Fruit fly (Drosophila melanogaster) whole organism, embryonic: ENCODE data around the gene ps.

Source experiments
- Antp ChIP-seq: fragments of 200-800 bp; sonication (Bioruptor generic); optimal IDR thresholded peaks from 3 replicates; lab custom pipeline; 2016; ENCODE audit warnings: missing biosample characterization, missing genetic modification characterization
- Atf6 ChIP-seq: fragments of 200-800 bp; sonication (Bioruptor generic); IDR thresholded peaks from 2 replicates; pipeline ENCODE4 v1.3.6; 2022; ENCODE audit warnings: missing biosample characterization, missing genetic modification characterization
- B-H2 ChIP-seq: fragments of 200-800 bp; sonication (Bioruptor generic); optimal IDR thresholded peaks from 2 replicates; lab custom pipeline; 2018; ENCODE audit warnings: missing biosample characterization, mild to moderate bottlenecking, missing genetic modification characterization
- Blimp-1 ChIP-seq: fragments of 200-800 bp; sonication (Bioruptor generic); optimal IDR thresholded peaks from 3 replicates; lab custom pipeline; 2018; ENCODE audit warnings: missing biosample characterization, missing genetic modification characterization, mild to moderate bottlenecking, moderate library complexity, missing genetic modification reagents
- CG10959 ChIP-seq: fragments of 200-800 bp; sonication (Bioruptor generic); IDR thresholded peaks from 2 replicates; pipeline ENCODE4 v1.3.6; 2022; ENCODE audit warnings: missing biosample characterization, missing genetic modification characterization
- CG10979 ChIP-seq: fragments of 200-800 bp; sonication (Bioruptor generic); optimal IDR thresholded peaks from 2 replicates; lab custom pipeline; 2018; ENCODE audit warnings: missing biosample characterization, mild to moderate bottlenecking, missing genetic modification characterization, moderate library complexity
- CG11456 ChIP-seq: fragments of 200-800 bp; sonication (Bioruptor generic); IDR thresholded peaks from 3 replicates; pipeline ENCODE4 v1.3.6; 2022; ENCODE audit warnings: missing biosample characterization, missing genetic modification characterization
- CG16779 ChIP-seq: fragments of 200-800 bp; sonication (Bioruptor generic); IDR thresholded peaks from 2 replicates; pipeline ENCODE4 v1.3.6; 2022; ENCODE audit warnings: missing biosample characterization, missing genetic modification characterization
- CG17385 ChIP-seq: fragments of 200-800 bp; sonication (Bioruptor generic); optimal IDR thresholded peaks from 3 replicates; lab custom pipeline; 2018; ENCODE audit warnings: missing biosample characterization, mild to moderate bottlenecking, missing genetic modification characterization
- CG1792 ChIP-seq: fragments of 200-800 bp; sonication (Bioruptor generic); optimal IDR thresholded peaks from 2 replicates; lab custom pipeline; 2016; ENCODE audit warnings: missing biosample characterization, missing genetic modification characterization
- CG1832 ChIP-seq: fragments of 200-800 bp; sonication (Bioruptor generic); optimal IDR thresholded peaks from 2 replicates; lab custom pipeline; 2017; ENCODE audit warnings: missing biosample characterization, mild to moderate bottlenecking, missing genetic modification characterization, inconsistent platforms
- CG2129 ChIP-seq: fragments of 200-800 bp; sonication (Bioruptor generic); IDR thresholded peaks from 2 replicates; pipeline ENCODE4 v1.3.6; 2022; ENCODE audit warnings: missing biosample characterization, missing genetic modification characterization; ENCODE audit not compliant: partially characterized antibody
- CG2678 ChIP-seq: fragments of 200-800 bp; sonication (Bioruptor generic); optimal IDR thresholded peaks from 3 replicates; lab custom pipeline; 2019; ENCODE audit warnings: missing biosample characterization, mild to moderate bottlenecking, missing genetic modification characterization, moderate library complexity
- CG31224 ChIP-seq: fragments of 200-800 bp; sonication (Bioruptor generic); IDR thresholded peaks from 2 replicates; pipeline ENCODE4 v1.3.6; 2022; ENCODE audit warnings: missing biosample characterization, missing genetic modification characterization
- CG4282 ChIP-seq: fragments of 200-800 bp; sonication (Bioruptor generic); optimal IDR thresholded peaks from 2 replicates; lab custom pipeline; 2016; ENCODE audit warnings: missing biosample characterization, missing genetic modification characterization
- CG43689 ChIP-seq: fragments of 200-800 bp; sonication (Bioruptor generic); IDR thresholded peaks from 2 replicates; pipeline ENCODE4 v1.3.6; 2022; ENCODE audit warnings: missing biosample characterization, missing genetic modification characterization
- Camta ChIP-seq: fragments of 200-800 bp; sonication (Bioruptor generic); optimal IDR thresholded peaks from 2 replicates; lab custom pipeline; 2016; ENCODE audit warnings: missing biosample characterization, missing genetic modification characterization
- CkIIα-i1 ChIP-seq: fragments of 200-800 bp; sonication (Bioruptor generic); IDR thresholded peaks from 2 replicates; pipeline ENCODE4 v1.3.6; 2022; ENCODE audit warnings: missing biosample characterization, missing genetic modification characterization
- MESR4 ChIP-seq: fragments of 200-800 bp; sonication (Bioruptor generic); optimal IDR thresholded peaks from 2 replicates; lab custom pipeline; 2018; ENCODE audit warnings: missing biosample characterization, mild to moderate bottlenecking, missing genetic modification characterization, moderate library complexity
- NC2β ChIP-seq: fragments of 200-800 bp; sonication (Bioruptor generic); optimal IDR thresholded peaks from 2 replicates; lab custom pipeline; 2016; ENCODE audit warnings: missing biosample characterization, missing genetic modification characterization
- Neu2 ChIP-seq: fragments of 200-800 bp; sonication (Bioruptor generic); optimal IDR thresholded peaks from 3 replicates; lab custom pipeline; 2016; ENCODE audit warnings: missing biosample characterization, missing genetic modification characterization, borderline replicate concordance
- YL-1 ChIP-seq: fragments of 200-800 bp; sonication (Bioruptor generic); optimal IDR thresholded peaks from 3 replicates; lab custom pipeline; 2017; ENCODE audit warnings: missing biosample characterization, mild to moderate bottlenecking, missing genetic modification characterization
- al ChIP-seq: fragments of 200-800 bp; sonication (Bioruptor generic); IDR thresholded peaks from 2 replicates; pipeline ENCODE4 v1.3.6; 2022; ENCODE audit warnings: missing biosample characterization, missing genetic modification characterization
- cas ChIP-seq: fragments of 200-800 bp; sonication (Bioruptor generic); IDR thresholded peaks from 2 replicates; pipeline ENCODE4 v1.3.6; 2022; ENCODE audit warnings: missing biosample characterization, missing genetic modification characterization
- chn ChIP-seq: fragments of 200-800 bp; sonication (Bioruptor generic); optimal IDR thresholded peaks from 2 replicates; lab custom pipeline; 2016; ENCODE audit warnings: missing biosample characterization, missing genetic modification characterization
- cwo ChIP-seq: fragments of 200-800 bp; sonication (Bioruptor generic); optimal IDR thresholded peaks from 3 replicates; lab custom pipeline; 2017; ENCODE audit warnings: missing biosample characterization, missing genetic modification characterization, mild to moderate bottlenecking, moderate library complexity, missing genetic modification reagents
- eve ChIP-seq, 2 experiments: fragments of >200 bp; optimal IDR thresholded peaks; 2 replicates each; lab custom pipeline; 2017; ENCODE audit warnings: missing biosample characterization in 2 of 2, missing genetic modification characterization in 2 of 2
- fd3F ChIP-seq: fragments of 200-800 bp; sonication (Bioruptor generic); optimal IDR thresholded peaks from 2 replicates; lab custom pipeline; 2018; ENCODE audit warnings: missing biosample characterization, mild to moderate bottlenecking, missing genetic modification characterization, moderate library complexity
- gcm ChIP-seq: fragments of 200-800 bp; sonication (Bioruptor generic); optimal IDR thresholded peaks from 2 replicates; lab custom pipeline; 2019; ENCODE audit warnings: missing biosample characterization, mild to moderate bottlenecking, missing genetic modification characterization, moderate library complexity
- gem ChIP-seq: fragments of 200-800 bp; sonication (Bioruptor generic); optimal IDR thresholded peaks from 2 replicates; lab custom pipeline; 2019; ENCODE audit warnings: missing biosample characterization, mild to moderate bottlenecking, missing genetic modification characterization, moderate library complexity
- h ChIP-seq: fragments of >200 bp; optimal IDR thresholded peaks from 2 replicates; lab custom pipeline; 2017
- hkb ChIP-seq, 2 experiments: fragments of 200-800 bp in 1 of 2; fragments of >200 bp in 1 of 2; sonication (Bioruptor generic) in 1 of 2; IDR thresholded peaks in 1 of 2; optimal IDR thresholded peaks in 1 of 2; 2 replicates each; pipeline versions ENCODE4 v1.3.6 to Lab custom; 2017 to 2022; ENCODE audit warnings: missing biosample characterization in 1 of 2, missing genetic modification characterization in 1 of 2
- inv ChIP-seq: fragments of 200-800 bp; sonication (Bioruptor generic); IDR thresholded peaks from 2 replicates; pipeline ENCODE4 v1.3.6; 2022; ENCODE audit warnings: missing biosample characterization, missing genetic modification characterization; ENCODE audit not compliant: partially characterized antibody
- lov ChIP-seq, 2 experiments: fragments of 200-800 bp in 1 of 2; fragments of >200 bp in 1 of 2; sonication (Bioruptor generic) in 1 of 2; IDR thresholded peaks in 1 of 2; optimal IDR thresholded peaks in 1 of 2; 2 replicates in 1 of 2; 3 replicates in 1 of 2; pipeline versions ENCODE4 v1.3.6 to Lab custom; 2017 to 2022; ENCODE audit warnings: missing biosample characterization in 1 of 2, missing genetic modification characterization in 1 of 2
- mirr ChIP-seq: fragments of 200-800 bp; sonication (Bioruptor generic); optimal IDR thresholded peaks from 3 replicates; lab custom pipeline; 2018; ENCODE audit warnings: missing biosample characterization, mild to moderate bottlenecking, missing genetic modification characterization
- nmo ChIP-seq: fragments of 200-800 bp; sonication (Bioruptor generic); optimal IDR thresholded peaks from 2 replicates; lab custom pipeline; 2018; ENCODE audit warnings: missing biosample characterization, mild to moderate bottlenecking, missing genetic modification characterization, moderate library complexity
- p53 ChIP-seq: fragments of 200-800 bp; sonication (Bioruptor generic); optimal IDR thresholded peaks from 2 replicates; lab custom pipeline; 2016; ENCODE audit warnings: missing biosample characterization, missing genetic modification characterization
- salm ChIP-seq: fragments of 200-800 bp; sonication (Bioruptor generic); optimal IDR thresholded peaks from 2 replicates; lab custom pipeline; 2018; ENCODE audit warnings: missing biosample characterization, mild to moderate bottlenecking, missing genetic modification characterization
- sd ChIP-seq: fragments of 200-800 bp; sonication (Bioruptor generic); optimal IDR thresholded peaks from 3 replicates; lab custom pipeline; 2018; ENCODE audit warnings: missing biosample characterization, mild to moderate bottlenecking, missing genetic modification characterization, moderate library complexity
- sna ChIP-seq: fragments of 200-800 bp; sonication (Bioruptor generic); IDR thresholded peaks from 2 replicates; pipeline ENCODE4 v1.3.6; 2022; ENCODE audit warnings: missing biosample characterization, missing genetic modification characterization; ENCODE audit not compliant: partially characterized antibody
- so ChIP-seq: fragments of 200-800 bp; sonication (Bioruptor generic); IDR thresholded peaks from 3 replicates; pipeline ENCODE4 v1.3.6; 2022; ENCODE audit warnings: missing biosample characterization, missing genetic modification characterization
- tin ChIP-seq: fragments of 200-800 bp; sonication (Bioruptor generic); optimal IDR thresholded peaks from 3 replicates; lab custom pipeline; 2016; ENCODE audit warnings: missing biosample characterization, missing genetic modification characterization
- tll ChIP-seq, 2 experiments: fragments of 200-800 bp in 1 of 2; fragments of >200 bp in 1 of 2; sonication (Bioruptor generic) in 1 of 2; optimal IDR thresholded peaks; 2 replicates each; lab custom pipeline; 2017 to 2019; ENCODE audit warnings: missing biosample characterization in 2 of 2, missing genetic modification characterization in 2 of 2, mild to moderate bottlenecking in 1 of 2, moderate library complexity in 1 of 2
- trh ChIP-seq: fragments of 200-800 bp; sonication (Bioruptor generic); optimal IDR thresholded peaks from 2 replicates; lab custom pipeline; 2016; ENCODE audit warnings: missing biosample characterization, missing genetic modification characterization
- twi ChIP-seq: fragments of 200-800 bp; optimal IDR thresholded peaks from 2 replicates; lab custom pipeline; 2019; ENCODE audit warnings: missing biosample characterization, mild to moderate bottlenecking, missing genetic modification characterization, moderate library complexity
- zen2 ChIP-seq: fragments of 200-800 bp; sonication (Bioruptor generic); IDR thresholded peaks from 3 replicates; pipeline ENCODE4 v1.3.6; 2022; ENCODE audit warnings: missing biosample characterization, missing genetic modification characterization; ENCODE audit not compliant: partially characterized antibody
- zfh1 ChIP-seq: fragments of 200-800 bp; sonication (Bioruptor generic); IDR thresholded peaks from 3 replicates; pipeline ENCODE4 v1.3.6; 2022; ENCODE audit warnings: missing biosample characterization, missing genetic modification characterization

ps gene

DNA sequence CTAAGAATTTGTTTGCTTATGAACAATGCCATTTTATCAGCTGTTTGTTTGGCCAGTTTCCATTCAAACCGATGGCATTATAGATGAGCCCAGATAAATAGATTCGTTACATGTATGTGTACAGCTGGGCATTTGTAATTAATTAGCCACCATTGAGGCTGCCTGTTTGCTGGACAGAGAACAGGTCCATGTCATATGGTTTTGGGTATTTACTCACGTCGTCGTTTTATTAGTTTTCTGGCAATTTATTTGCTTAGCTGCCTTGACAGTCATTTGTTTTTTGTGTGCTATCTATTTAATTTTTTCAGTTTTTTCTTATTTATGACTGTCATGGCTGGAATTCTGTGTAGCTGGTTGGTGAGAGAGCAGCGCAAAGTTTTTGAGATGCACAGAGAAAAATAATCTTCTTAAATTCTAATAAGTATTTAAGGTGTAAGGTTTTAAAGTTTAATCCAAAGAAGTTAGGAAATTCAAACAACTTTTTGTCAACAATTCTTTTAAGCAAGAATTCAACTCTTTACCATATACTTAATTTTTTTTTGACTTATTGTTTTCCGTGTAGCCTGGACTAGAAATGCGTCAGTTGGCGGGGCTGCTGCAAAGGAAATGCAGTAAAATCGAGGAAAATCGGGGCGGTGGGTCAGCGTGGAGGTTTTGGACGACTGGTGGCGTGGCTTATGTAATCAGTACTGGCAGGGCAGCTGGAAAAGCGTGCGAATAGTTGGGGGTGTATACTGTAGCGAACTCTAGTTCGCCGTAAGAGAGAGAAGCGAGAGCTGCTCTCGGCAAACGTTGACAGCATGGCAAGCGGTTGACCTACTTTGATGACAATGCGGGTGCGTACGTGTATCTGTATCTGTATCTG, 17.0 kb downstream of the ps start (continued):
- peak; percentile 93 for TF ChIP-seq CG16779 (GFP tag; lab: Robert Waterston, UW)
- TF ChIP-seq CG4282, result peak; percentile 39
- TF ChIP-seq salm, result peak; percentile 75
- no peak for TF ChIP-seq B-H2 (GFP tag; lab: Kevin White, UChicago)
- peak; percentile 86 for TF ChIP-seq cwo
- peak; percentile 91 for TF ChIP-seq Atf6 (GFP tag; lab: Robert Waterston, UW)
- peak; percentile 89 for TF ChIP-seq so
- TF ChIP-seq CG31224 (GFP tag; lab: Robert Waterston, UW), result peak; percentile 74
- peak; percentile 69 for TF ChIP-seq p53 (GFP tag; lab: Kevin White, UChicago)
- TF ChIP-seq CG1832 (GFP tag; lab: Kevin White, UChicago), result no peak
- no peak for TF ChIP-seq hkb (optimal IDR thresholded peaks at IDR 0.05; lab: Kevin White, UChicago)
- TF ChIP-seq hkb (GFP tag; IDR thresholded peaks at IDR 0.05; lab: Robert Waterston, UW), result peak; percentile 91
- TF ChIP-seq Camta, result peak; percentile 79
- peak in 1 of 2 experiments; percentile 83 for TF ChIP-seq eve (GFP tag; optimal IDR thresholded peaks at IDR 0.05; lab: Kevin White, UChicago)
- no peak for TF ChIP-seq lov (optimal IDR thresholded peaks at IDR 0.05; lab: Kevin White, UChicago)
- TF ChIP-seq lov (GFP tag; IDR thresholded peaks at IDR 0.05; lab: Robert Waterston, UW), result peak; percentile 79; the same call in 2 of the 3 replicates
- TF ChIP-seq sd (tag; lab: Kevin White, UChicago), result peak; percentile 77
- peak; percentile 72 for TF ChIP-seq trh (GFP tag; lab: Kevin White, UChicago)
- TF ChIP-seq CG43689 (GFP tag; lab: Robert Waterston, UW), result peak; percentile 60; the same call in 1 of the 2 replicates
- peak; percentile 84 for TF ChIP-seq CG17385 (GFP tag; lab: Kevin White, UChicago)
- peak; percentile 82 for TF ChIP-seq CG11456 (GFP tag; lab: Robert Waterston, UW)
- TF ChIP-seq YL-1 (GFP tag; lab: Kevin White, UChicago), result no peak
- peak; percentile 88 for TF ChIP-seq nmo (GFP tag; lab: Kevin White, UChicago)
- peak; percentile 72 for TF ChIP-seq CG1792 (GFP tag; lab: Kevin White, UChicago)
- TF ChIP-seq MESR4 (GFP tag; lab: Kevin White, UChicago), result no peak
- TF ChIP-seq zen2, result no peak
- TF ChIP-seq CG2678 (tag; lab: Kevin White, UChicago), result peak; percentile 93
- TF ChIP-seq CkIIα-i1 (GFP tag; lab: Robert Waterston, UW), result peak; percentile 72
- peak; percentile 83 for TF ChIP-seq CG10979 (tag; lab: Kevin White, UChicago)
- TF ChIP-seq CG2129 (GFP tag; lab: Robert Waterston, UW), result no peak
- TF ChIP-seq sna (GFP tag; lab: Robert Waterston, UW), result no peak
- TF ChIP-seq Antp, result peak; percentile 69
- TF ChIP-seq twi, result peak; percentile 44
- 0 out of 2 replicates have a peak, but pooled peaks have one; percentile 22 for TF ChIP-seq CG10959 (GFP tag; lab: Robert Waterston, UW)
- no peak for TF ChIP-seq inv
- peak; percentile 80 for TF ChIP-seq fd3F (GFP tag; lab: Kevin White, UChicago)
- peak; percentile 74 for TF ChIP-seq tin (GFP tag; lab: Kevin White, UChicago)
- peak; percentile 84 for TF ChIP-seq zfh1 (GFP tag; lab: Robert Waterston, UW)
- no peak for TF ChIP-seq Neu2 (GFP tag; lab: Kevin White, UChicago)
- TF ChIP-seq h, result no peak
- peak; percentile 80 for TF ChIP-seq chn (GFP tag; lab: Kevin White, UChicago)
- TF ChIP-seq cas (GFP tag; lab: Robert Waterston, UW), result peak; percentile 68
- peak; percentile 89 for TF ChIP-seq al (GFP tag; lab: Robert Waterston, UW)
- peak; percentile 94 for TF ChIP-seq gem
- peak; percentile 76 for TF ChIP-seq gcm (GFP tag; lab: Kevin White, UChicago)
- TF ChIP-seq tll (GFP tag; optimal IDR thresholded peaks at IDR 0.05; lab: Kevin White, UChicago), result no peak
- peak; percentile 85 for TF ChIP-seq Blimp-1
- peak; percentile 62 for TF ChIP-seq NC2β
- TF ChIP-seq mirr (GFP tag; lab: Kevin White, UChicago), result peak; percentile 84
